Worm (Caenorhabditis elegans) whole organism, L4/young adult: ENCODE measurements around the gene cht-2.

Source experiments
- W03F9.2 ChIP-seq: fragments of 150-350 bp; optimal IDR thresholded peaks from 2 replicates; lab custom pipeline; 2014; ENCODE audit warnings: missing biosample characterization, missing genetic modification characterization
- dao-5 ChIP-seq: sonication (generic microtip); optimal IDR thresholded peaks from 2 replicates; lab custom pipeline; 2016; ENCODE audit warnings: missing genotype, missing genetic modification characterization, moderate library complexity, missing compliant biosample characterization
- him-1 ChIP-seq: sonication (generic microtip); optimal IDR thresholded peaks from 2 replicates; lab custom pipeline; 2016; ENCODE audit warnings: missing genotype, missing genetic modification reagents, missing genetic modification characterization, missing compliant biosample characterization

Gene cht-2

ce11 chrII:8532015-8532414 lies 11.3 kb downstream of the cht-2 start:
- no peak for TF ChIP-seq W03F9.2
- TF ChIP-seq dao-5 = no peak
- TF ChIP-seq him-1 (tag; lab: Kevin White, UChicago) = no peak

- no peak for TF ChIP-seq him-1 (tag; lab: Kevin White, UChicago)
- no peak for TF ChIP-seq dao-5
- no peak for TF ChIP-seq W03F9.2
Observed at ce11 chrII:8536060-8536459, 15.3 kb downstream of the cht-2 start, which contains the start of gene W01C9.2. W01C9.2 (plus strand) TSS chrII:8536360.

ce11 chrII:8540412-8540811 lies 19.7 kb downstream of the cht-2 start, which contains the start of gene pqn-73:
pqn-73 (plus strand) TSS chrII:8540712.
- no peak for TF ChIP-seq dao-5
- no peak for TF ChIP-seq W03F9.2
- TF ChIP-seq him-1 (tag; lab: Kevin White, UChicago) = no peak

ce11 chrII:8545315-8545714 lies 24.6 kb downstream of the cht-2 start, which contains the start of gene decr-1.2:
decr-1.2 (plus strand) TSS chrII:8545615.
- TF ChIP-seq W03F9.2 = no peak
- no peak for TF ChIP-seq dao-5
- TF ChIP-seq him-1 (tag; lab: Kevin White, UChicago) = no peak

- TF ChIP-seq dao-5 = peak; percentile 92
- TF ChIP-seq him-1 (tag; lab: Kevin White, UChicago) = peak; percentile 76
- TF ChIP-seq W03F9.2 = no peak
Observed at ce11 chrII:8546975-8547374, 26.2 kb downstream of the cht-2 start.

- TF ChIP-seq dao-5 = no peak
- no peak for TF ChIP-seq W03F9.2
- no peak for TF ChIP-seq him-1 (tag; lab: Kevin White, UChicago)
Observed at ce11 chrII:8551100-8551499, 30.4 kb downstream of the cht-2 start.

ce11 chrII:8554568-8554967 lies 33.8 kb downstream of the cht-2 start:
- TF ChIP-seq W03F9.2 (no peak), dao-5 (no peak), him-1 (tag; lab: Kevin White, UChicago) (no peak)

ce11 chrII:8556166-8556565 lies 35.4 kb downstream of the cht-2 start, which contains the start of gene glb-27:
glb-27 (minus strand) TSS chrII:8556266.
- no peak for TF ChIP-seq him-1 (tag; lab: Kevin White, UChicago)
- TF ChIP-seq dao-5 = no peak
- TF ChIP-seq W03F9.2 = no peak

- no peak for TF ChIP-seq W03F9.2
- no peak for TF ChIP-seq dao-5
- no peak for TF ChIP-seq him-1 (tag; lab: Kevin White, UChicago)
Observed at ce11 chrII:8559188-8559587, 38.5 kb downstream of the cht-2 start.

ce11 chrII:8561227-8561626 lies 40.5 kb downstream of the cht-2 start, which contains the start of gene iff-2:
iff-2 (minus strand) TSS chrII:8561367.
- TF ChIP-seq W03F9.2 = peak; percentile 97
- TF ChIP-seq dao-5 = peak; percentile 77
- TF ChIP-seq him-1 (tag; lab: Kevin White, UChicago) = peak; percentile 97

ce11 chrII:8562002-8562401 lies 41.3 kb downstream of the cht-2 start, which contains the start of gene F54C9.14:
F54C9.14 (plus strand) TSS chrII:8562302.
- no peak for TF ChIP-seq W03F9.2
- no peak for TF ChIP-seq dao-5
- TF ChIP-seq him-1 (tag; lab: Kevin White, UChicago) = no peak

ce11 chrII:8566039-8566438 lies 45.3 kb downstream of the cht-2 start, which contains the start of gene stc-1:
stc-1 (minus strand) TSS chrII:8566139.
- TF ChIP-seq him-1 (tag; lab: Kevin White, UChicago) (no peak), W03F9.2 (no peak), dao-5 (no peak)

ce11 chrII:8566806-8567266 lies 46.1 kb downstream of the cht-2 start, which contains the start of gene F54C9.3:
F54C9.3 (minus strand) TSS chrII:8566856.
- TF ChIP-seq W03F9.2 (no peak), him-1 (tag; lab: Kevin White, UChicago) (no peak), dao-5 (no peak)

- no peak for TF ChIP-seq dao-5
- no peak for TF ChIP-seq him-1 (tag; lab: Kevin White, UChicago)
- TF ChIP-seq W03F9.2 = no peak
Observed at ce11 chrII:8568234-8568969, 47.7 kb downstream of the cht-2 start.
